Fruit fly (Drosophila melanogaster) whole organism, wandering third instar larva: ENCODE measurements around the gene CG6154.

Experiments
- CrebA ChIP-seq: fragments of 200-800 bp; sonication (Bioruptor generic); optimal IDR thresholded peaks from 2 replicates; lab custom pipeline; 2016; ENCODE audit warnings: missing biosample characterization, mild to moderate bottlenecking, missing genetic modification characterization, borderline replicate concordance
- dl ChIP-seq, 2 experiments: fragments of 175-275, 200-275 bp in 1 of 2; fragments of 200-275 bp in 1 of 2; sonication (Bioruptor generic); optimal IDR thresholded peaks; lab custom pipeline; 2018; ENCODE audit warnings: mild to moderate bottlenecking in 2 of 2, missing biosample characterization in 2 of 2, missing genetic modification characterization in 2 of 2, moderate library complexity in 2 of 2; ENCODE audit not compliant: partially characterized antibody in 2 of 2, insufficient read depth in 1 of 2
- psq ChIP-seq: fragments of 200-800 bp; sonication (Bioruptor generic); optimal IDR thresholded peaks from 3 replicates; lab custom pipeline; 2017; ENCODE audit warnings: missing biosample characterization, mild to moderate bottlenecking, missing genetic modification characterization, moderate library complexity
- sv ChIP-seq: fragments of 200-800 bp; sonication (Bioruptor generic); optimal IDR thresholded peaks from 3 replicates; lab custom pipeline; 2016; ENCODE audit warnings: missing biosample characterization, missing genetic modification characterization
- usp ChIP-seq: fragments of >200 bp; optimal IDR thresholded peaks from 2 replicates; lab custom pipeline; 2017; ENCODE audit warnings: missing biosample characterization, missing genetic modification characterization

- no peak for TF ChIP-seq usp (GFP tag; lab: Kevin White, UChicago)
- TF ChIP-seq dl (GFP tag; optimal IDR thresholded peaks at IDR 0.05; lab: Kevin White, UChicago; ENCODE audit: insufficient read depth in 1 of 2, partially characterized antibody in 2 of 2) = no peak
- TF ChIP-seq CrebA (GFP tag; lab: Kevin White, UChicago) = no peak
- no peak for TF ChIP-seq psq (GFP tag; lab: Kevin White, UChicago)
- TF ChIP-seq sv (GFP tag; lab: Kevin White, UChicago) = no peak
Measured at dm6 chr3R:26259863-26260262, 2.6 kb upstream of the CG6154 start.
